Fruit fly (Drosophila melanogaster): ENCODE data around the gene CG31522.

DNA sequence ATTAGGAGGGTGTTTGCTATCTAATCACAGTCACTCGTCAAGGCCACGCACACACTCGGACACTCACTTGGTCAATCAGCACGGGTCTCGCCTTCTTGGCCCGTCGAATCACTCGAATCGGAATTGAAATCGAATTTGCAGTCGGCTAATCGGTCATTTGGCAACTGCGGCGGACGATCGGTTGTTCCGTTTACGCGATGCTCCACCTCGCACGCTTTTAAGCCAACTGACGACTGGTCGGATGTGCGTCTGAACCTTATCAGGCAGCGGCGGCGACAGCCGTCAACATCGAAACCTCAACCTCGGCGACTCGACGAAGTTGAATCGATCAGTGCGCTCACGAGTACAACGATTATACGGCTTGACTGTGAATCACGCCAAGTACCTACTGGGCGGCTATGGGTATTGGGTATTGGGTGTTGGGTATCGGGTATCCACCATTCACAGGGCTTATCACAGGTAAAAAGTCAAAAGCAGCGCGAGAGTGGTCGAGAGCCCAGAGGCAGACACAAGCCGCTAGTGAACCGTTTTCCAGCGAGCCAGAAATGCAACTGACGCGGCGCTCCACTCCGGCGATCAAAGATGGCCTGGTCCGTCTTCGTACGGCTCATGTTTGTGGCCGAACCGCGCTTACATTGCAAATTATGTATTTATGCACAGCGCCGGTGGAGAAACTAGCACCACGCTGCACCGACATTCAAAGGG is 8.5 kb upstream of the CG31522 start:
- TF ChIP-seq pan (optimal IDR thresholded peaks at IDR 0.05) (no peak), Rel (GFP tag; optimal IDR thresholded peaks at IDR 0.05) (no peak), Rel (tag; optimal IDR thresholded peaks at IDR 0.05) (peak; percentile 85)
